Worm (Caenorhabditis elegans) whole organism, late embryonic: ENCODE results near the gene ilkp-1.

Source experiments
- C08G9.2 ChIP-seq: sonication (generic microtip); optimal IDR thresholded peaks from 2 replicates; lab custom pipeline; 2016; ENCODE audit warnings: mild to moderate bottlenecking, missing genetic modification characterization, moderate library complexity, missing compliant biosample characterization
- F13H6.1 ChIP-seq: sonication (generic microtip); optimal IDR thresholded peaks from 2 replicates; lab custom pipeline; 2016; ENCODE audit warnings: missing genetic modification characterization, missing compliant biosample characterization
- K09A11.1 ChIP-seq: sonication (generic microtip); optimal IDR thresholded peaks from 2 replicates; lab custom pipeline; 2017; ENCODE audit warnings: antibody characterized with exemption, mild to moderate bottlenecking, missing genetic modification characterization, missing compliant biosample characterization; ENCODE audit not compliant: insufficient read depth
- Y22D7AL.16 ChIP-seq: sonication (generic microtip); optimal IDR thresholded peaks from 2 replicates; lab custom pipeline; 2016; ENCODE audit warnings: missing genetic modification characterization, missing compliant biosample characterization
- ahr-1 ChIP-seq: sonication (generic microtip); optimal IDR thresholded peaks from 2 replicates; lab custom pipeline; 2016; ENCODE audit warnings: missing genetic modification characterization, missing compliant biosample characterization
- ceh-14 ChIP-seq: sonication (generic microtip); optimal IDR thresholded peaks from 2 replicates; lab custom pipeline; 2016; ENCODE audit warnings: missing genotype, missing genetic modification characterization, missing compliant biosample characterization
- ceh-19 ChIP-seq: fragments of 200-800 bp; sonication (Bioruptor generic); optimal IDR thresholded peaks from 2 replicates; lab custom pipeline; 2018; ENCODE audit warnings: mild to moderate bottlenecking, missing genetic modification characterization, missing compliant biosample characterization
- ceh-24 ChIP-seq: sonication (generic microtip); optimal IDR thresholded peaks from 2 replicates; lab custom pipeline; 2016; ENCODE audit warnings: mild to moderate bottlenecking, missing genetic modification characterization, missing compliant biosample characterization
- ceh-30 ChIP-seq: fragments of 150-350 bp; optimal IDR thresholded peaks from 2 replicates; lab custom pipeline; 2014; ENCODE audit warnings: missing biosample characterization, missing genetic modification characterization
- ceh-31 ChIP-seq: sonication (generic microtip); optimal IDR thresholded peaks from 2 replicates; lab custom pipeline; 2016; ENCODE audit warnings: missing genetic modification characterization, missing compliant biosample characterization
- ceh-48 ChIP-seq: sonication (generic microtip); optimal IDR thresholded peaks from 2 replicates; lab custom pipeline; 2016; ENCODE audit warnings: missing genetic modification characterization, inconsistent platforms, missing compliant biosample characterization
- ceh-9 ChIP-seq: sonication (generic microtip); optimal IDR thresholded peaks from 2 replicates; lab custom pipeline; 2016; ENCODE audit warnings: mild to moderate bottlenecking, missing genetic modification characterization, inconsistent platforms, missing compliant biosample characterization
- che-1 ChIP-seq: sonication (generic microtip); optimal IDR thresholded peaks from 2 replicates; lab custom pipeline; 2016; ENCODE audit warnings: mild to moderate bottlenecking, missing genetic modification characterization, missing compliant biosample characterization
- dve-1 ChIP-seq: sonication (generic microtip); optimal IDR thresholded peaks from 2 replicates; lab custom pipeline; 2017; ENCODE audit warnings: antibody characterized with exemption, mild to moderate bottlenecking, missing genetic modification characterization, missing compliant biosample characterization
- elt-2 ChIP-seq: sonication (generic microtip); optimal IDR thresholded peaks from 2 replicates; lab custom pipeline; 2016; ENCODE audit warnings: missing genetic modification reagents, missing genetic modification characterization, missing compliant biosample characterization
- elt-4 ChIP-seq: sonication (generic microtip); optimal IDR thresholded peaks from 2 replicates; lab custom pipeline; 2016; ENCODE audit warnings: missing genetic modification characterization, missing compliant biosample characterization
- ets-4 ChIP-seq: sonication (generic microtip); optimal IDR thresholded peaks from 2 replicates; lab custom pipeline; 2016; ENCODE audit warnings: missing genetic modification characterization, missing compliant biosample characterization
- eyg-1 ChIP-seq: sonication (generic microtip); optimal IDR thresholded peaks from 2 replicates; lab custom pipeline; 2016; ENCODE audit warnings: missing genotype, missing genetic modification characterization, missing compliant biosample characterization
- fax-1 ChIP-seq: sonication (generic microtip); optimal IDR thresholded peaks from 2 replicates; lab custom pipeline; 2016; ENCODE audit warnings: missing genotype, missing genetic modification characterization, missing compliant biosample characterization
- fkh-10 ChIP-seq: fragments of 150-350 bp; optimal IDR thresholded peaks from 2 replicates; lab custom pipeline; 2014; ENCODE audit warnings: missing biosample characterization, missing genetic modification reagents, missing genetic modification characterization
- fkh-6 ChIP-seq: sonication (generic microtip); optimal IDR thresholded peaks from 2 replicates; lab custom pipeline; 2016; ENCODE audit warnings: missing genetic modification characterization, missing compliant biosample characterization
- gmeb-2 ChIP-seq: sonication (generic microtip); optimal IDR thresholded peaks from 2 replicates; lab custom pipeline; 2016; ENCODE audit warnings: missing genetic modification characterization, inconsistent platforms, missing compliant biosample characterization
- hlh-13 ChIP-seq: fragments of 200-800 bp; sonication (Bioruptor generic); optimal IDR thresholded peaks from 2 replicates; lab custom pipeline; 2018; ENCODE audit warnings: mild to moderate bottlenecking, missing genetic modification characterization, missing compliant biosample characterization
- hlh-6 ChIP-seq: sonication (generic microtip); optimal IDR thresholded peaks from 2 replicates; lab custom pipeline; 2016; ENCODE audit warnings: missing genotype, missing genetic modification characterization, missing compliant biosample characterization
- hlh-8 ChIP-seq: sonication (generic microtip); optimal IDR thresholded peaks from 2 replicates; lab custom pipeline; 2016; ENCODE audit warnings: missing genotype, missing genetic modification characterization, missing compliant biosample characterization
- mec-3 ChIP-seq: sonication (generic microtip); optimal IDR thresholded peaks from 2 replicates; lab custom pipeline; 2016; ENCODE audit warnings: borderline replicate concordance, missing genetic modification characterization, missing compliant biosample characterization
- nfya-1 ChIP-seq: sonication (generic microtip); optimal IDR thresholded peaks from 2 replicates; lab custom pipeline; 2017; ENCODE audit warnings: missing genetic modification characterization, mild to moderate bottlenecking, missing compliant biosample characterization, antibody characterized with exemption, moderate library complexity
- npax-4 ChIP-seq: sonication (generic microtip); optimal IDR thresholded peaks from 2 replicates; lab custom pipeline; 2016; ENCODE audit warnings: missing genetic modification characterization, missing compliant biosample characterization
- pha-2 ChIP-seq: sonication (generic microtip); optimal IDR thresholded peaks from 2 replicates; lab custom pipeline; 2017; ENCODE audit warnings: mild to moderate bottlenecking, missing genetic modification characterization, missing compliant biosample characterization
- pha-4 ChIP-seq: fragments of 150-350 bp; optimal IDR thresholded peaks from 2 replicates; lab custom pipeline; 2018; ENCODE audit warnings: missing biosample characterization, missing genetic modification reagents, missing genetic modification characterization
- pqm-1 ChIP-seq: sonication (generic microtip); optimal IDR thresholded peaks from 2 replicates; lab custom pipeline; 2016; ENCODE audit warnings: missing genetic modification characterization, missing compliant biosample characterization
- ref-2 ChIP-seq: sonication (generic microtip); optimal IDR thresholded peaks from 2 replicates; lab custom pipeline; 2016; ENCODE audit warnings: missing genetic modification characterization, missing compliant biosample characterization
- rnt-1 ChIP-seq: sonication (generic microtip); optimal IDR thresholded peaks from 2 replicates; lab custom pipeline; 2016; ENCODE audit warnings: missing genetic modification characterization, missing compliant biosample characterization
- sdc-2 ChIP-seq: sonication (generic microtip); optimal IDR thresholded peaks from 2 replicates; lab custom pipeline; 2016; ENCODE audit warnings: missing genotype, missing genetic modification characterization, missing compliant biosample characterization
- sox-4 ChIP-seq: sonication (generic microtip); optimal IDR thresholded peaks from 2 replicates; lab custom pipeline; 2017; ENCODE audit warnings: mild to moderate bottlenecking, missing genetic modification characterization, inconsistent platforms, missing compliant biosample characterization
- tbx-7 ChIP-seq: sonication (generic microtip); optimal IDR thresholded peaks from 2 replicates; lab custom pipeline; 2016; ENCODE audit warnings: missing genotype, missing genetic modification characterization, missing compliant biosample characterization
- ttx-3 ChIP-seq: sonication (generic microtip); optimal IDR thresholded peaks from 2 replicates; lab custom pipeline; 2016; ENCODE audit warnings: missing genetic modification reagents, missing genetic modification characterization, missing compliant biosample characterization
- unc-42 ChIP-seq: sonication (generic microtip); optimal IDR thresholded peaks from 2 replicates; lab custom pipeline; 2016; ENCODE audit warnings: missing genotype, missing genetic modification characterization, missing compliant biosample characterization
- unc-55 ChIP-seq: sonication (generic microtip); optimal IDR thresholded peaks from 2 replicates; lab custom pipeline; 2017; ENCODE audit warnings: missing biosample characterization, missing genetic modification reagents, missing genetic modification characterization
- zip-5 ChIP-seq: sonication (generic microtip); optimal IDR thresholded peaks from 2 replicates; lab custom pipeline; 2016; ENCODE audit warnings: missing genetic modification characterization, missing compliant biosample characterization

The ilkp-1 gene

DNA sequence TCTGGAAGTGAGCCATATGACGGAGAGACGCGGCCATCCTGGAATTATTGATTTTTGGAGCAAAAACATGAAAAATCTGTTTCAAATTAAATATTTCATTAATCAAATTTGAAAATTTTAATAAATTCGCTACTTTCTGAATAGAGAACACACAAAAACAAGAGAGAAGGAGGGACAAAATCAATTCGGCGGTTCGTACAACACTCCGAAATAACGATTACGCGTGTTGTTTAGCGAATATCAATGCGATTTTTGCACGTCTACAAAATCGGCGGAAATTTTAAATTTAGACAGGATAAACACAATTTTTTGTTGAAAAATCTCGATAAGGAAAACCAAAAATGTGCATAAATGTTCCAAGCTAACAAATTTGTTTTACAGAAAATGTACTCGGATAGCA, at the start of gene ilkp-1, which contains the start of gene sdhd-1:
Gene ilkp-1 (plus strand): TSS at position 380 of the 400 bp plus-strand sequence.
Gene sdhd-1 (minus strand): TSS at position 38 of the 400 bp plus-strand sequence.
- TF ChIP-seq pha-2 (tag; lab: Kevin White, UChicago) = no peak
- no peak for TF ChIP-seq ceh-14 (tag; lab: Kevin White, UChicago)
- no peak for TF ChIP-seq unc-55 (GFP tag; lab: Kevin White, UChicago)
- TF ChIP-seq Y22D7AL.16 (tag; lab: Kevin White, UChicago) = no peak
- TF ChIP-seq ceh-48 (tag; lab: Kevin White, UChicago) = peak; percentile 25
- no peak for TF ChIP-seq zip-5 (tag; lab: Kevin White, UChicago)
- TF ChIP-seq tbx-7 (tag; lab: Kevin White, UChicago) = no peak
- peak; percentile 73 for TF ChIP-seq unc-42
- no peak for TF ChIP-seq ahr-1 (tag; lab: Kevin White, UChicago)
- no peak for TF ChIP-seq fkh-6 (tag; lab: Kevin White, UChicago)
- TF ChIP-seq C08G9.2 (tag; lab: Kevin White, UChicago) = no peak
- no peak for TF ChIP-seq ceh-9 (tag; lab: Kevin White, UChicago)
- no peak for TF ChIP-seq pha-4 (tag; lab: Kevin White, UChicago)
- no peak for TF ChIP-seq F13H6.1 (tag; lab: Kevin White, UChicago)
- no peak for TF ChIP-seq hlh-8 (tag; lab: Kevin White, UChicago)
- no peak for TF ChIP-seq fkh-10
- TF ChIP-seq che-1 (tag; lab: Kevin White, UChicago) = no peak
- TF ChIP-seq pqm-1 = no peak
- no peak for TF ChIP-seq dve-1 (tag; lab: Kevin White, UChicago)
- TF ChIP-seq hlh-6 = no peak
- TF ChIP-seq ceh-31 (tag; lab: Kevin White, UChicago) = no peak
- no peak for TF ChIP-seq gmeb-2
- TF ChIP-seq nfya-1 (tag; lab: Kevin White, UChicago) = peak; percentile 0

DNA sequence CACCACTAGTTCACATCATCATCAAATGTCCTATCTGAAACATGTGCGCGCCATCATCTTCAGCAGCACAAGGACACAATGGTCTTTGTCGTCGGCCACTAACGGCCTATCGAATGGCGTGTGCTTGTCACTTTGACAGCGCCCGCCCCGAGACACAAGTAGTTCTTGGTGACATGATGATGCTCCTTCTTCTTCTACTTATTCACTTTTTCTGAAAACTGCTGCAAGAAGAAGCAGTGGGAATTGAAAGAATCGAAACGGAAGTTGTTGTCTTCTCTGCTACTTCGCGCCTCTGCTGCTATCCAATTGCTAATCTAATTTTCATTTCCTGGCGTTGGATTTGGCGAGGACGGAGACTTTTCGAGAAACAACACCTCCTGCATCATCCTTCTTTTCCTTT, 45.7 kb upstream of the ilkp-1 start:
- TF ChIP-seq elt-2 (tag; lab: Kevin White, UChicago) = no peak
- no peak for TF ChIP-seq fax-1 (tag; lab: Kevin White, UChicago)
- no peak for TF ChIP-seq rnt-1
- TF ChIP-seq ceh-31 (tag; lab: Kevin White, UChicago) = no peak
- TF ChIP-seq K09A11.1 = no peak
- TF ChIP-seq F13H6.1 (tag; lab: Kevin White, UChicago) = no peak
- no peak for TF ChIP-seq hlh-6
- TF ChIP-seq sdc-2 = no peak

- TF ChIP-seq ets-4 = no peak
- TF ChIP-seq ceh-30 = no peak
- TF ChIP-seq sdc-2 = no peak
- TF ChIP-seq npax-4 (tag; lab: Kevin White, UChicago) = no peak
- TF ChIP-seq elt-4 (tag; lab: Kevin White, UChicago) = no peak
- no peak for TF ChIP-seq hlh-8 (tag; lab: Kevin White, UChicago)
- TF ChIP-seq ceh-19 (GFP tag; lab: Kevin White, UChicago) = no peak
- TF ChIP-seq, all 69 proteins: peak for 0
Observed at ce11 chrII:11010914-11011313, 39.1 kb upstream of the ilkp-1 start.

DNA sequence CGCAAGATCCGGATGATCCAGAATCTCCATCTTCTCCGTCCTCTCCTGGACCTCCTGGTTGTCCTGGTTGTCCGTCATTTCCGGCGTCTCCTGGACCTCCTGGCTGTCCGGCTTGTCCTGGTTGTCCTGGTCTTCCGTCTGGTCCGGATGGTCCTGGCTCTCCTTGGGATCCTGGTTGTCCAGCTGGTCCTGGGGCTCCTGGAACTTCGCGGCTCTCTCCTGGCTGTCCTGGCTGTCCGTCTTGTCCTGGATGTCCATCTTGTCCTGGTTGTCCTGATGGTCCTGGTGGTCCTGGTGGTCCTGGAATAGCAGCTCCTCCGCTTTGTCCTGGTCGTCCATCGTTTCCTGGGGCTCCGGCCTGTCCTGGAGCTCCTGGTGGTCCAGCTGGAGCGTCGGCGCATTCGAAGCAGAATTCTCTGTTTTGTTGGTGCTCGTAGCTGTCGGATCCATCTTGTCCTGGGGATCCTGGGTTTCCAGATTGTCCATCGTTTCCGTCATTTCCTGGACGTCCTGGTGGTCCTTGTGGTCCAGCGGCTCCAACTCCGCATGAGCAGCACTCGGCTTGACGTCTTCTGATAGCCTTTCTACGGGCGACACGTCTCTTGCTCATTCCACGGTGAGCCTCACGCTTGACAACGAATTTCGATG, 37.4 kb upstream of the ilkp-1 start:
- TF ChIP-seq tbx-7 (tag; lab: Kevin White, UChicago) (no peak), mec-3 (peak; percentile 6)
- TF ChIP-seq, all 69 proteins: peak for 1

ce11 chrII:11013667-11014066, 36.4 kb upstream of the ilkp-1 start, which contains the start of gene col-81:
Gene col-81, minus strand, starts transcription at chrII:11013767.
- no peak for TF ChIP-seq eyg-1 (tag; lab: Kevin White, UChicago)
- TF ChIP-seq pha-2 (tag; lab: Kevin White, UChicago) = no peak
- TF ChIP-seq ttx-3 (tag; lab: Kevin White, UChicago) = no peak
- no peak for TF ChIP-seq ceh-24 (tag; lab: Kevin White, UChicago)
- TF ChIP-seq pqm-1 = no peak
- TF ChIP-seq sox-4 (tag; lab: Kevin White, UChicago) = no peak
- TF ChIP-seq hlh-13 (GFP tag; lab: Kevin White, UChicago) = no peak
- TF ChIP-seq pha-4 (tag; lab: Kevin White, UChicago) = no peak
- no peak for TF ChIP-seq mec-3
- TF ChIP-seq ref-2 (tag; lab: Kevin White, UChicago) = no peak
- no peak for TF ChIP-seq unc-42
